Fruit fly (Drosophila melanogaster): ENCODE data around the gene cni.

DNA sequence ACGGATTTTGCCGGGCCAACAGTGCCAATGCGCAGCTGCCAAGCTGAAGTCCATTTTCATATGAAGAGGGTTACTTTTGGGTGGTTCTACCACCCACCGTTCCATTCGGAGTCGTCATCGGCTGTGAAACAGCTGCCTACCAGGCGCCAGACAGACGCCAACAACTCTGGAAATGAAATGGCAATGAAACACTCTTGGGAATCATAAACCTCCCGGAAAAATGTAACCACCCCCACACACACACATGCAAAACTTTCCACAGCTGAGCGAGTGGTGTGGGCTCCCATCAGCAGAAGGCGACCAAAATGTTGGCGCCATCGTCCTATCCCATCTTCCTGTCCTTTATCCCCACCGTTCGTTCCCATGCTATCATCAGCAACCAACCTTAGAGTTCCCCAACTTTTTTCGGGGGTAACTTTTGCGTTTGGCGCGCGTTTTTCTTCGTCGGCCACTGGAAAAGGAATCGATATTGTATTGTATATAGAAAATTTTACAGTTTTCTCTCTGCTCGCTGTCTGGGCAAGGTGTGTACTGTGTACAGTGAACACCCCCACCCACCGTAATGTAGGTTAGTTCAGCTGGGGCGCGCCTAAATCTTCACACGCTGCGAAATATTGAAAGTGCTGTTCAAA lies 35.2 kb downstream of the cni start:
- TF ChIP-seq CG9948 (tag; optimal IDR thresholded peaks at IDR 0.05) (no peak), CG17806 (tag; optimal IDR thresholded peaks at IDR 0.05) (no peak), CG10348 (GFP tag; IDR thresholded peaks at IDR 0.05) (no peak), CG4496 (GFP tag; IDR thresholded peaks at IDR 0.05) (no peak), EcR (GFP tag; optimal IDR thresholded peaks at IDR 0.05) (no peak), CG8159 (tag; optimal IDR thresholded peaks at IDR 0.05) (no peak), Ets98B (GFP tag; IDR thresholded peaks at IDR 0.05) (no peak), Pif1A (GFP tag; optimal IDR thresholded peaks at IDR 0.05) (no peak), CG32121 (GFP tag; IDR thresholded peaks at IDR 0.05) (no peak)

Data from whole organism, pupa.